Worm (Caenorhabditis elegans) whole organism, mixed stage, embryonic: ENCODE results near the gene C25E10.11.

Experiments
- pha-4 ChIP-seq: fragments of 150-350 bp; optimal IDR thresholded peaks from 2 replicates; lab custom pipeline; 2018; ENCODE audit warnings: missing biosample characterization, missing genetic modification reagents, missing genetic modification characterization
- tbx-8 ChIP-seq: fragments of 200-800 bp; sonication (Bioruptor generic); optimal IDR thresholded peaks from 2 replicates; lab custom pipeline; 2018; ENCODE audit warnings: mild to moderate bottlenecking, missing genetic modification characterization, moderate library complexity, missing compliant biosample characterization

ce11 chrV:9097213-9097612, 38.7 kb upstream of the C25E10.11 start:
- TF ChIP-seq tbx-8 (GFP tag; lab: Kevin White, UChicago), result no peak
- TF ChIP-seq pha-4 (tag; lab: Kevin White, UChicago), result no peak
